Fruit fly (Drosophila melanogaster) whole organism, wandering third instar larva: ENCODE results near the gene CG33287.

Experiments used
- CG32264 ChIP-seq: fragments of 200-800 bp; sonication (Bioruptor generic); optimal IDR thresholded peaks from 2 replicates; lab custom pipeline; 2016; ENCODE audit warnings: missing biosample characterization, missing genetic modification characterization
- CG9705 ChIP-seq: fragments of 200-800 bp; sonication (Bioruptor generic); optimal IDR thresholded peaks from 2 replicates; lab custom pipeline; 2018; ENCODE audit warnings: missing biosample characterization, mild to moderate bottlenecking, missing genetic modification characterization
- Dfd ChIP-seq: fragments of >200 bp; optimal IDR thresholded peaks from 2 replicates; lab custom pipeline; 2017; ENCODE audit warnings: missing biosample characterization, missing genetic modification characterization
- Dif ChIP-seq: fragments of 200-275, 200-300 bp; sonication (Bioruptor generic); optimal IDR thresholded peaks from 2 replicates; lab custom pipeline; 2018; ENCODE audit warnings: missing biosample characterization, missing genetic modification characterization; ENCODE audit not compliant: partially characterized antibody
- Mio ChIP-seq: sonication (Bioruptor generic); optimal IDR thresholded peaks from 2 replicates; lab custom pipeline; 2016; ENCODE audit warnings: missing biosample characterization, missing genetic modification characterization
- Myc ChIP-seq: fragments of >200 bp; optimal IDR thresholded peaks from 2 replicates; lab custom pipeline; 2017
- br ChIP-seq: fragments of 200-800 bp; sonication (Bioruptor generic); optimal IDR thresholded peaks from 2 replicates; lab custom pipeline; 2016; ENCODE audit warnings: missing biosample characterization, missing genetic modification characterization
- dsf ChIP-seq: sonication (Bioruptor generic); optimal IDR thresholded peaks from 2 replicates; lab custom pipeline; 2016; ENCODE audit warnings: missing biosample characterization, missing genetic modification characterization, borderline replicate concordance
- h ChIP-seq: fragments of 200-800 bp; sonication (Bioruptor generic); optimal IDR thresholded peaks from 3 replicates; lab custom pipeline; 2016; ENCODE audit warnings: missing biosample characterization, mild to moderate bottlenecking, missing genetic modification characterization
- lola ChIP-seq: fragments of >200 bp; optimal IDR thresholded peaks from 2 replicates; lab custom pipeline; 2017; ENCODE audit warnings: missing biosample characterization, missing genetic modification characterization
- psq ChIP-seq: fragments of 200-800 bp; sonication (Bioruptor generic); optimal IDR thresholded peaks from 3 replicates; lab custom pipeline; 2017; ENCODE audit warnings: missing biosample characterization, mild to moderate bottlenecking, missing genetic modification characterization, moderate library complexity

DNA sequence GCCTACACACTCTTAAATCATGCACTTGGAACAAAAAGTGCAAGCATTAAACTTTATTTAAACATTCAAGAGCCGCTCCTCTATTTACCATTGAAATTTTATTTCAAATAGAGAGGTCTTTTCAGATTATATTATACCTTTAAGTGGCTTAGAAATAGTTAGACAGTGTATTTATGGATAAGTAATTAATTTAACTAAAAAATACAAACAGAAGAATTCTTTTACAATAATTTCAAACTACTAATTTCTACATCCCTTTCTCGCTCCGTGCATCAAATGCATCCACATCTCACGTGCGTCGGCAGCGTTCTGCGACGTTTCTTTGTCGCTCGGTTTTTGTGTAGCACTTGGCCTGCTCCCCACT, 20.3 kb downstream of the CG33287 start:
- TF ChIP-seq h (GFP tag; lab: Kevin White, UChicago) (peak; percentile 96), psq (GFP tag; lab: Kevin White, UChicago) (peak; percentile 87), CG32264 (GFP tag; lab: Kevin White, UChicago) (peak; percentile 73), Dfd (GFP tag; lab: Kevin White, UChicago) (no peak), CG9705 (peak; percentile 85), Myc (no peak), Dif (GFP tag; lab: Kevin White, UChicago) (no peak), Mio (GFP tag; lab: Kevin White, UChicago) (peak; percentile 4), lola (GFP tag; lab: Kevin White, UChicago) (no peak), br (GFP tag; lab: Kevin White, UChicago) (peak; percentile 93), dsf (GFP tag; lab: Kevin White, UChicago) (peak; percentile 59)
